Worm (Caenorhabditis elegans) whole organism, mixed stage, embryonic: ENCODE results near the gene T04G9.4.

ENCODE experiments used
- blmp-1 ChIP-seq: fragments of 150-350 bp; optimal IDR thresholded peaks from 2 replicates; lab custom pipeline; 2014; ENCODE audit warnings: missing biosample characterization, missing genetic modification characterization
- ceh-39 ChIP-seq: fragments of 150-350 bp; optimal IDR thresholded peaks from 2 replicates; lab custom pipeline; 2014; ENCODE audit warnings: missing biosample characterization, missing genetic modification characterization
- ham-2 ChIP-seq: fragments of 200-800 bp; sonication (Bioruptor generic); optimal IDR thresholded peaks from 2 replicates; lab custom pipeline; 2018; ENCODE audit warnings: mild to moderate bottlenecking, missing genetic modification characterization, missing compliant biosample characterization
- lsy-2 ChIP-seq: fragments of 150-350 bp; optimal IDR thresholded peaks from 2 replicates; lab custom pipeline; 2014; ENCODE audit warnings: missing biosample characterization, missing genetic modification characterization
- mab-5 ChIP-seq: fragments of 150-350 bp; optimal IDR thresholded peaks from 2 replicates; lab custom pipeline; 2014; ENCODE audit warnings: missing biosample characterization, missing genetic modification characterization
- snpc-4 ChIP-seq: fragments of 150-350 bp; optimal IDR thresholded peaks from 2 replicates; lab custom pipeline; 2014; ENCODE audit warnings: missing biosample characterization, missing genetic modification characterization
- sptf-1 ChIP-seq: sonication (generic microtip); optimal IDR thresholded peaks from 2 replicates; lab custom pipeline; 2017; ENCODE audit warnings: mild to moderate bottlenecking, missing genetic modification characterization, moderate library complexity, missing compliant biosample characterization
- unc-62 ChIP-seq: fragments of 150-350 bp; optimal IDR thresholded peaks from 2 replicates; lab custom pipeline; 2014; ENCODE audit warnings: missing biosample characterization, missing genetic modification reagents, missing genetic modification characterization
- ztf-11 ChIP-seq: fragments of 150-350 bp; optimal IDR thresholded peaks from 2 replicates; lab custom pipeline; 2014; ENCODE audit warnings: missing biosample characterization, missing genetic modification characterization

DNA sequence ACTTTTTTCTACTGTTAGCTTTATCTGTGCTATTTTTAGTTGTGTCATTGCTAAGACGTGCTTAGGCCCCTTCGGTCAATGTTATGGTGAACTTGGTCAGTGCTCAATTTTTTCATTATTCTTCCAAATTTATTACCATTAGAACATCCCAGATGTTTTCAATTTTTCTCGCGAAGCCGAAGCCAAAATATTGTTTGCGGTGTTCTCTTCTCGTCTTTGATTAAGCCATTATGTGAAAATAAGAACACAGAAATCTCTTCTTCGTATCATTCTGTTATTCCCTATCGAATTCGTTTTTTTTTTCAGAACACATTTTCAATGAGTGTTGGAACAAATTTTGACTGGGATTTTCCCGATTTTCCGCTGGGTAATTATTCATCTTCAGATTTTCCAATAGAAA is 30.2 kb downstream of the T04G9.4 start, which contains the start of gene gtr-1:
- no peak for TF ChIP-seq blmp-1 (tag; lab: Kevin White, UChicago)
- TF ChIP-seq lsy-2 (tag; lab: Kevin White, UChicago), result no peak
- no peak for TF ChIP-seq sptf-1 (tag; lab: Kevin White, UChicago)
- no peak for TF ChIP-seq snpc-4 (tag; lab: Kevin White, UChicago)
- no peak for TF ChIP-seq mab-5 (tag; lab: Kevin White, UChicago)
- no peak for TF ChIP-seq ztf-11 (tag; lab: Kevin White, UChicago)
- no peak for TF ChIP-seq ham-2 (GFP tag; lab: Kevin White, UChicago)
- no peak for TF ChIP-seq unc-62 (GFP tag; lab: Kevin White, UChicago)
- TF ChIP-seq ceh-39 (tag; lab: Kevin White, UChicago), result no peak
